Worm (Caenorhabditis elegans) whole organism, young adult: Measurements from ENCODE around the gene C18G1.8.

Experiments
- B0019.2 ChIP-seq: fragments of 200-800 bp; sonication (Bioruptor generic); conservative IDR thresholded peaks from 2 replicates; pipeline ENCODE4 v1.3.6; 2022; ENCODE audit warnings: missing genetic modification reagents, missing genetic modification characterization, missing compliant biosample characterization
- B0261.1 ChIP-seq: sonication (generic microtip); optimal IDR thresholded peaks from 2 replicates; lab custom pipeline; 2016; ENCODE audit warnings: mild to moderate bottlenecking, missing genetic modification characterization, moderate library complexity, missing compliant biosample characterization
- C17E4.6 ChIP-seq: fragments of 200-800 bp; sonication (Bioruptor generic); IDR thresholded peaks from 2 replicates; pipeline ENCODE4 v1.3.6; 2022; ENCODE audit warnings: missing genetic modification reagents, missing genetic modification characterization, missing compliant biosample characterization
- D2030.7 ChIP-seq: fragments of 200-800 bp; sonication (Bioruptor generic); IDR thresholded peaks from 2 replicates; pipeline ENCODE4 v1.3.6; 2022; ENCODE audit warnings: missing genetic modification reagents, missing genetic modification characterization, missing compliant biosample characterization
- F10E7.11 ChIP-seq: sonication (generic microtip); optimal IDR thresholded peaks from 2 replicates; lab custom pipeline; 2017; ENCODE audit warnings: mild to moderate bottlenecking, missing genetic modification characterization, moderate library complexity, missing compliant biosample characterization
- Y53F4B.3 ChIP-seq: fragments of 200-800 bp; sonication (Bioruptor generic); IDR thresholded peaks from 2 replicates; pipeline ENCODE4 v1.3.6; 2022; ENCODE audit warnings: missing genetic modification reagents, missing genetic modification characterization, missing compliant biosample characterization
- Y53G8AR.9 ChIP-seq: fragments of 200-800 bp; sonication (Bioruptor generic); conservative IDR thresholded peaks from 2 replicates; pipeline ENCODE4 v1.3.6; 2022; ENCODE audit warnings: missing genetic modification reagents, missing genetic modification characterization, missing compliant biosample characterization
- Y67H2A.10 ChIP-seq: fragments of 200-800 bp; sonication (Bioruptor generic); conservative IDR thresholded peaks from 2 replicates; pipeline ENCODE4 v1.3.6; 2022; ENCODE audit warnings: missing genetic modification reagents, missing genetic modification characterization, missing compliant biosample characterization
- Y79H2A.3 ChIP-seq: fragments of 200-800 bp; sonication (Bioruptor generic); conservative IDR thresholded peaks from 2 replicates; pipeline ENCODE4 v1.3.6; 2022; ENCODE audit warnings: missing genetic modification reagents, missing genetic modification characterization, missing compliant biosample characterization
- Y95B8A.8 ChIP-seq: fragments of 200-800 bp; sonication (Bioruptor generic); IDR thresholded peaks from 2 replicates; pipeline ENCODE4 v1.3.6; 2022; ENCODE audit warnings: missing genetic modification reagents, missing genetic modification characterization, missing compliant biosample characterization
- aptf-2 ChIP-seq: fragments of 200-800 bp; sonication (Bioruptor generic); conservative IDR thresholded peaks from 2 replicates; pipeline ENCODE4 v1.3.6; 2022; ENCODE audit warnings: missing genetic modification reagents, missing genetic modification characterization, missing compliant biosample characterization
- aptf-3 ChIP-seq: fragments of 200-800 bp; sonication (Bioruptor generic); IDR thresholded peaks from 2 replicates; pipeline ENCODE4 v1.3.6; 2022; ENCODE audit warnings: missing genetic modification characterization, missing compliant biosample characterization
- atf-7 ChIP-seq: sonication (generic microtip); optimal IDR thresholded peaks from 2 replicates; lab custom pipeline; 2017; ENCODE audit warnings: mild to moderate bottlenecking, missing genetic modification characterization, missing compliant biosample characterization
- attf-5 ChIP-seq: fragments of 200-800 bp; sonication (Bioruptor generic); optimal IDR thresholded peaks from 2 replicates; lab custom pipeline; 2018; ENCODE audit warnings: mild to moderate bottlenecking, missing genetic modification characterization, missing compliant biosample characterization
- attf-6 ChIP-seq: fragments of 200-800 bp; sonication (Bioruptor generic); IDR thresholded peaks from 2 replicates; pipeline ENCODE4 v1.3.6; 2022; ENCODE audit warnings: missing genetic modification reagents, missing genetic modification characterization, missing compliant biosample characterization
- ccch-3 ChIP-seq: fragments of 200-800 bp; sonication (Bioruptor generic); optimal IDR thresholded peaks from 2 replicates; lab custom pipeline; 2018; ENCODE audit warnings: mild to moderate bottlenecking, missing genetic modification characterization, missing compliant biosample characterization
- ceh-100 ChIP-seq: fragments of 200-800 bp; sonication (Bioruptor generic); IDR thresholded peaks from 2 replicates; pipeline ENCODE4 v1.3.6; 2022; ENCODE audit warnings: missing genetic modification reagents, missing genetic modification characterization, missing compliant biosample characterization
- ceh-27 ChIP-seq: fragments of 200-800 bp; sonication (Bioruptor generic); optimal IDR thresholded peaks from 2 replicates; lab custom pipeline; 2018; ENCODE audit warnings: mild to moderate bottlenecking, missing genetic modification characterization, moderate library complexity, missing compliant biosample characterization
- ceh-79 ChIP-seq: sonication (generic microtip); optimal IDR thresholded peaks from 2 replicates; lab custom pipeline; 2017; ENCODE audit warnings: mild to moderate bottlenecking, missing genetic modification characterization, missing compliant biosample characterization
- dox-1 ChIP-seq: fragments of 200-800 bp; sonication (Bioruptor generic); IDR thresholded peaks from 2 replicates; pipeline ENCODE4 v1.3.6; 2022; ENCODE audit warnings: missing genetic modification reagents, missing genetic modification characterization, missing compliant biosample characterization
- dpff-1 ChIP-seq: sonication (generic microtip); optimal IDR thresholded peaks from 2 replicates; lab custom pipeline; 2017; ENCODE audit warnings: mild to moderate bottlenecking, missing genetic modification characterization, missing compliant biosample characterization
- dpl-1 ChIP-seq: fragments of 150-350 bp; optimal IDR thresholded peaks from 2 replicates; lab custom pipeline; 2014; ENCODE audit warnings: missing biosample characterization, missing genetic modification reagents, missing genetic modification characterization
- efl-1 ChIP-seq: fragments of 150-350 bp; optimal IDR thresholded peaks from 2 replicates; lab custom pipeline; 2014; ENCODE audit warnings: missing biosample characterization, missing genetic modification reagents, missing genetic modification characterization
- egl-18 ChIP-seq: fragments of 200-800 bp; sonication (Bioruptor generic); IDR thresholded peaks from 2 replicates; pipeline ENCODE4 v1.3.6; 2022; ENCODE audit warnings: missing genetic modification reagents, missing genetic modification characterization, missing compliant biosample characterization
- gei-17 ChIP-seq: fragments of 200-800 bp; sonication (Bioruptor generic); optimal IDR thresholded peaks from 2 replicates; lab custom pipeline; 2018; ENCODE audit warnings: mild to moderate bottlenecking, missing genetic modification characterization, missing compliant biosample characterization
- him-1 ChIP-seq: sonication (generic microtip); optimal IDR thresholded peaks from 2 replicates; lab custom pipeline; 2016; ENCODE audit warnings: missing genotype, missing genetic modification reagents, missing genetic modification characterization, missing compliant biosample characterization
- hlh-26 ChIP-seq: fragments of 200-800 bp; sonication (Bioruptor generic); conservative IDR thresholded peaks from 2 replicates; pipeline ENCODE4 v1.3.6; 2022; ENCODE audit warnings: missing genetic modification reagents, missing genetic modification characterization, missing compliant biosample characterization
- hsf-1 ChIP-seq: fragments of 200-800 bp; sonication (Bioruptor generic); IDR thresholded peaks from 2 replicates; pipeline ENCODE4 v1.3.6; 2022; ENCODE audit warnings: missing genetic modification reagents, missing genetic modification characterization, missing compliant biosample characterization
- lag-1 ChIP-seq: fragments of 200-800 bp; sonication (Bioruptor generic); IDR thresholded peaks from 2 replicates; pipeline ENCODE4 v1.3.6; 2022; ENCODE audit warnings: missing genetic modification reagents, missing genetic modification characterization, missing compliant biosample characterization
- let-526 ChIP-seq: fragments of 200-800 bp; sonication (Bioruptor generic); IDR thresholded peaks from 2 replicates; pipeline ENCODE4 v1.3.6; 2022; ENCODE audit warnings: missing genetic modification reagents, missing genetic modification characterization, missing compliant biosample characterization
- lin-35 ChIP-seq, 3 experiments: fragments of 150-350 bp in 2 of 3; sonication (generic microtip) in 1 of 3; optimal IDR thresholded peaks; 2 replicates each; lab custom pipeline; 2014 to 2018; ENCODE audit warnings: missing biosample characterization in 3 of 3, missing genetic modification characterization in 3 of 3, missing genetic modification reagents in 3 of 3
- lin-54 ChIP-seq: fragments of 200-800 bp; sonication (Bioruptor generic); optimal IDR thresholded peaks from 2 replicates; lab custom pipeline; 2018; ENCODE audit warnings: mild to moderate bottlenecking, missing genetic modification characterization, missing compliant biosample characterization
- lir-1 ChIP-seq: fragments of 200-800 bp; sonication (Bioruptor generic); conservative IDR thresholded peaks from 2 replicates; pipeline ENCODE4 v1.3.6; 2022; ENCODE audit warnings: missing genetic modification reagents, missing genetic modification characterization, missing compliant biosample characterization
- madf-6 ChIP-seq: fragments of 200-800 bp; sonication (Bioruptor generic); IDR thresholded peaks from 2 replicates; pipeline ENCODE4 v1.3.6; 2022; ENCODE audit warnings: missing genetic modification reagents, missing genetic modification characterization, missing compliant biosample characterization
- madf-8 ChIP-seq: fragments of 200-800 bp; sonication (Bioruptor generic); conservative IDR thresholded peaks from 2 replicates; pipeline ENCODE4 v1.3.6; 2022; ENCODE audit warnings: missing genetic modification reagents, missing genetic modification characterization, missing compliant biosample characterization
- nfya-2 ChIP-seq: fragments of 200-800 bp; sonication (Bioruptor generic); IDR thresholded peaks from 2 replicates; pipeline ENCODE4 v1.3.6; 2022; ENCODE audit warnings: missing genetic modification reagents, missing genetic modification characterization, missing compliant biosample characterization
- nhr-27 ChIP-seq: fragments of 200-800 bp; sonication (Bioruptor generic); optimal IDR thresholded peaks from 2 replicates; lab custom pipeline; 2018; ENCODE audit warnings: mild to moderate bottlenecking, missing genetic modification characterization, moderate library complexity, missing compliant biosample characterization
- pbrm-1 ChIP-seq: fragments of 200-800 bp; sonication (Bioruptor generic); IDR thresholded peaks from 2 replicates; pipeline ENCODE4 v1.3.6; 2022; ENCODE audit warnings: missing genetic modification reagents, missing genetic modification characterization, missing compliant biosample characterization
- rcor-1 ChIP-seq: fragments of 200-800 bp; sonication (Bioruptor generic); IDR thresholded peaks from 2 replicates; pipeline ENCODE4 v1.3.6; 2022; ENCODE audit warnings: missing genetic modification reagents, missing genetic modification characterization, missing compliant biosample characterization
- sea-2 ChIP-seq: fragments of 200-800 bp; sonication (Bioruptor generic); IDR thresholded peaks from 2 replicates; pipeline ENCODE4 v1.3.6; 2022; ENCODE audit warnings: missing genetic modification characterization, missing compliant biosample characterization
- snpc-3.4 ChIP-seq: sonication (generic microtip); optimal IDR thresholded peaks from 2 replicates; lab custom pipeline; 2017; ENCODE audit warnings: missing genetic modification characterization, mild to moderate bottlenecking, missing compliant biosample characterization, antibody characterized with exemption, moderate library complexity, missing genotype, missing genetic modification reagents
- tbp1 ChIP-seq: fragments of 200-800 bp; sonication (Bioruptor generic); optimal IDR thresholded peaks from 2 replicates; lab custom pipeline; 2018; ENCODE audit warnings: mild to moderate bottlenecking, missing genetic modification characterization, missing compliant biosample characterization
- tlf-1 ChIP-seq: fragments of 200-800 bp; sonication (Bioruptor generic); optimal IDR thresholded peaks from 2 replicates; lab custom pipeline; 2018; ENCODE audit warnings: mild to moderate bottlenecking, missing genetic modification characterization, missing compliant biosample characterization
- zim-3 ChIP-seq: sonication (generic microtip); optimal IDR thresholded peaks from 2 replicates; lab custom pipeline; 2017; ENCODE audit warnings: mild to moderate bottlenecking, missing genetic modification characterization, moderate library complexity, missing compliant biosample characterization
- ztf-18 ChIP-seq: sonication (generic microtip); optimal IDR thresholded peaks from 2 replicates; lab custom pipeline; 2016; ENCODE audit warnings: missing genotype, mild to moderate bottlenecking, missing genetic modification characterization, missing compliant biosample characterization
- ztf-28 ChIP-seq: fragments of 200-800 bp; sonication (Bioruptor generic); IDR thresholded peaks from 2 replicates; pipeline ENCODE4 v1.3.6; 2022; ENCODE audit warnings: missing genetic modification reagents, missing genetic modification characterization, missing compliant biosample characterization

The C18G1.8 gene

DNA sequence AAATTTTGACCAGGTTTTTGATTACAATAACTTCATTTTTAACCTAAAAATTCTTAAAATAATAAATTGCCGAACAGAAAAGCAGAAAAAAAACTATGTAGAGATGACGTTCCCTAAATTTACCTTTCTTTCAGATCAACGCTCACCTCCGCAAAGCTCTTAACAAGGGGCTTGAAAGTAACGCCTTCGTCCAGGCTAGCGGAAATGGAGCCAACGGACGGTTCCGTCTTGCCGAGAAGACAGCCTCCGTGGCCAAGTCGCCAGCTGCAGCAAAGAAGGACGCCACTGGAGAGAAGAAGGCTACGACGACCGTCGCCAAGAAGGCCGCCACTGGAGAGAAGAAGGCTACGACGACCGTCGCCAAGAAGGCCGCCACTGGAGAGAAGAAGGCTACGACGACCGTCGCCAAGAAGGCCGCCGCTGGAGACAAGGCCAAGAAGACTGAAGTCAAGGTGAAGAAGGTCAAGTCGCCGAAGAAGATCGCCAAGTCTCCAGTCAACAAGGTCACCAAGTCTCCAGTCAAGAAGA, 11.7 kb downstream of the C18G1.8 start (continued):
- TF ChIP-seq B0261.1 (tag; lab: Kevin White, UChicago): no peak
- no peak for TF ChIP-seq him-1 (tag; lab: Kevin White, UChicago)
- TF ChIP-seq sea-2 (GFP tag; lab: Robert Waterston, UW): no peak
- peak; percentile 71 for TF ChIP-seq Y79H2A.3 (GFP tag; lab: Robert Waterston, UW)
- 0 out of 2 replicates have a peak, but pooled peaks have one; percentile 41 for TF ChIP-seq Y95B8A.8 (GFP tag; lab: Robert Waterston, UW)
- no peak for TF ChIP-seq ceh-79 (tag; lab: Kevin White, UChicago)
- TF ChIP-seq zim-3: no peak
- no peak for TF ChIP-seq snpc-3.4 (tag; lab: Kevin White, UChicago)
- TF ChIP-seq Y53G8AR.9 (GFP tag; lab: Robert Waterston, UW): peak; percentile 39; the same call in 1 of the 2 replicates
- no peak for TF ChIP-seq F10E7.11
- TF ChIP-seq efl-1 (GFP tag; lab: Kevin White, UChicago): no peak
- no peak for TF ChIP-seq nhr-27 (tag; lab: Kevin White, UChicago)
- no peak for TF ChIP-seq ccch-3 (GFP tag; lab: Kevin White, UChicago)
- TF ChIP-seq dpff-1 (tag; lab: Kevin White, UChicago): no peak
- TF ChIP-seq attf-5 (GFP tag; lab: Kevin White, UChicago): no peak
- TF ChIP-seq aptf-3 (GFP tag; lab: Robert Waterston, UW): no peak
- TF ChIP-seq tbp1 (GFP tag; lab: Kevin White, UChicago): no peak

DNA sequence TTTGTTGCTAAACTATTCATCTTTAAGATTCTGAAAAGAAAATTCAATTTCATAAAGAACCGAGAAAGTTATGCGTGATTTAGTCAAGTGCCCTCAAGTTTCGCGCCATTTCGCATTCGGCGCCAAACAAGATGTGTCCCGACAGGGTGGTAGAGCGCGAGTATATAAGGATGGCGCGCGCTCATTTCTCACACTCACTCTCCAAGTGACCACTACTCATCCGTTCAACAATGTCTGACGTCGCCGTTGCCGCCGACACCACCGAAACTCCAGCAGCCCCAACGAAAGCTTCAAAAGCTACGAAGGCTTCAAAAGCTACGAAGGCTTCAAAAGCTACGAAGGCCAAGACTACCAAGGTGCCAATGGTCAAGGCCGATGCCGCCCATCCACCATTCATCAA, 12.3 kb downstream of the C18G1.8 start, which contains the start of gene hil-4:
TSS of gene hil-4 (plus strand) at position 191 of the 400 bp plus-strand sequence.
- TF ChIP-seq lag-1 (GFP tag; lab: Robert Waterston, UW): no peak
- TF ChIP-seq pbrm-1: peak; percentile 89
- no peak for TF ChIP-seq atf-7 (tag; lab: Kevin White, UChicago)
- TF ChIP-seq B0019.2 (GFP tag; lab: Robert Waterston, UW): peak; percentile 45
- peak; percentile 87 for TF ChIP-seq dox-1
- no peak for TF ChIP-seq hlh-26
- peak; percentile 53 for TF ChIP-seq lin-54 (GFP tag; lab: Kevin White, UChicago)
- 0 out of 2 replicates have a peak, but pooled peaks have one; percentile 37 for TF ChIP-seq let-526
- TF ChIP-seq lin-35 (GFP tag; optimal IDR thresholded peaks at IDR 0.05; lab: Kevin White, UChicago): peak in 1 of 3 experiments; percentile 16
- peak; percentile 78 for TF ChIP-seq hsf-1 (GFP tag; lab: Robert Waterston, UW)
- 0 out of 2 replicates have a peak, but pooled peaks have one; percentile 46 for TF ChIP-seq aptf-2
- no peak for TF ChIP-seq gei-17
- TF ChIP-seq rcor-1 (GFP tag; lab: Robert Waterston, UW): peak; percentile 47
- no peak for TF ChIP-seq tlf-1
- no peak for TF ChIP-seq egl-18 (GFP tag; lab: Robert Waterston, UW)
- peak; percentile 20; the same call in 1 of the 2 replicates for TF ChIP-seq Y67H2A.10 (GFP tag; lab: Robert Waterston, UW)
- peak; percentile 96 for TF ChIP-seq madf-6 (GFP tag; lab: Robert Waterston, UW)
- TF ChIP-seq efl-1 (GFP tag; lab: Kevin White, UChicago): peak; percentile 91
- no peak for TF ChIP-seq sea-2 (GFP tag; lab: Robert Waterston, UW)
- TF ChIP-seq nfya-2: no peak
- peak; percentile 90 for TF ChIP-seq D2030.7 (GFP tag; lab: Robert Waterston, UW)
- TF ChIP-seq madf-8: peak; percentile 86
- TF ChIP-seq ceh-100: no peak
- TF ChIP-seq dpl-1: peak; percentile 75
- no peak for TF ChIP-seq Y53F4B.3 (GFP tag; lab: Robert Waterston, UW)
- TF ChIP-seq ceh-27: peak; percentile 21
- peak; percentile 32; the same call in 1 of the 2 replicates for TF ChIP-seq attf-6 (GFP tag; lab: Robert Waterston, UW)
- TF ChIP-seq lir-1 (GFP tag; lab: Robert Waterston, UW): 0 out of 2 replicates have a peak, but pooled peaks have one; percentile 35
- peak; percentile 84 for TF ChIP-seq ztf-28 (GFP tag; lab: Robert Waterston, UW)
- TF ChIP-seq ztf-18 (tag; lab: Kevin White, UChicago): no peak
- no peak for TF ChIP-seq him-1 (tag; lab: Kevin White, UChicago)
- TF ChIP-seq tbp1 (GFP tag; lab: Kevin White, UChicago): peak; percentile 69
- TF ChIP-seq C17E4.6 (GFP tag; lab: Robert Waterston, UW): peak; percentile 57; the same call in 1 of the 2 replicates
